Fruit fly (Drosophila melanogaster): ENCODE results near the gene mrt.

DNA sequence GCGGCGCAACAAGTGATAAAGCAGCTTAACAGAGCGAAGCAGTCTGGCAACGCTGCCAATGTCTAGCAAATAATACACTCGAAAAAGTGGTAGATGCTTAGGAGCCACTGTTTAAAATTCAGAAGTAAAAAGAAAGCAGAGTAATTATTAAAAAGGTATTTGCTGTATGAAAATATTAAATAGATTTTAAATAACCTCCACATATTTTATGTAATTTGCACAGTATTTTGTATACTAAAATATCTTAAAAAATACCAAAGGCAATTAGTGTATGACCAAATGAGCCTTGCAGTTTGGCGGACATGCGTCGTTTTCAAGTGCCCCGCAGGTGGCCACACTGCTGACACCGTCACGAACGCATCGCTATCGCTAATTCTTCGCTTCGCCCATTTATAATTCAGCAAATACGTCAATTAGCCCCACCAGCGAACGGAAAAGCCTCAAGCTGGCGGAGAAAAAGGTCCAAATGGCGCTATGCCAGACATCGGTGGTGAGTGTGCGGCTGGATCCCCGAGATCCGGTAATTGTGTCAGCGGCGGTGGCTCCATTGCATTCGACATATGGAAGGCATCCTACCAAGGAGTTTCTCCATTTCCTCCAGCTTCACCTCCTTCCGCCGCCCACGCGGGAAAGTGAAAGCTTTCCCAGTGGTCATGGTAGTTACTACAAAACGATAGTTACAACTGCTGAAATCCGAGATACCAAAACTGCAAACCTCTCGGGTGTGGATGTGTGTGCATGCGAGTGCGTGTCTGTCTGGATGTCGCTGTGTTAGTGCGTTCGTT is 29.1 kb downstream of the mrt start, which contains the start of gene pll:
- TF ChIP-seq EcR (GFP tag; optimal IDR thresholded peaks at IDR 0.05) (no peak), CG8478 (optimal IDR thresholded peaks at IDR 0.05) (no peak)

Measured in whole organism.